Fruit fly (Drosophila melanogaster) whole organism, adult: Measurements from ENCODE around the gene Gr61a.

Source experiments
- CG11617 ChIP-seq: fragments of 200-800 bp; sonication (Bioruptor generic); optimal IDR thresholded peaks from 2 replicates; lab custom pipeline; 2017; ENCODE audit warnings: mild to moderate bottlenecking, missing biosample characterization, missing genetic modification reagents, missing genetic modification characterization
- CG12768 ChIP-seq: fragments of 200-800 bp; sonication (Bioruptor generic); optimal IDR thresholded peaks from 2 replicates; lab custom pipeline; 2017; ENCODE audit warnings: missing biosample characterization, missing genetic modification characterization, mild to moderate bottlenecking, moderate library complexity, missing genetic modification reagents
- CG14711 ChIP-seq: fragments of 200-800 bp; sonication (Bioruptor generic); optimal IDR thresholded peaks from 2 replicates; lab custom pipeline; 2018; ENCODE audit warnings: missing biosample characterization, mild to moderate bottlenecking, missing genetic modification characterization, moderate library complexity
- CG1620 ChIP-seq: fragments of 200-800 bp; sonication (Bioruptor generic); optimal IDR thresholded peaks from 2 replicates; lab custom pipeline; 2016; ENCODE audit warnings: missing biosample characterization, missing genetic modification characterization
- CG33017 ChIP-seq: fragments of 200-800 bp; sonication (Bioruptor generic); optimal IDR thresholded peaks from 2 replicates; lab custom pipeline; 2018; ENCODE audit warnings: missing biosample characterization, mild to moderate bottlenecking, missing genetic modification characterization, moderate library complexity
- CG5204 ChIP-seq: fragments of 200-800 bp; sonication (Bioruptor generic); optimal IDR thresholded peaks from 2 replicates; lab custom pipeline; 2016; ENCODE audit warnings: missing biosample characterization, missing genetic modification characterization
- CG7045 ChIP-seq: fragments of 200-800 bp; sonication (Bioruptor generic); optimal IDR thresholded peaks from 2 replicates; lab custom pipeline; 2017; ENCODE audit warnings: missing biosample characterization, mild to moderate bottlenecking, missing genetic modification characterization
- Clk ChIP-seq: fragments of 200-800 bp; sonication (Bioruptor generic); optimal IDR thresholded peaks from 2 replicates; lab custom pipeline; 2017; ENCODE audit warnings: missing biosample characterization, missing genetic modification characterization
- Crg-1 ChIP-seq: fragments of 200-800 bp; sonication (Bioruptor generic); optimal IDR thresholded peaks from 2 replicates; lab custom pipeline; 2016; ENCODE audit warnings: missing biosample characterization, missing genetic modification characterization
- Hr96 ChIP-seq: fragments of 200-800 bp; sonication (Bioruptor generic); optimal IDR thresholded peaks from 2 replicates; lab custom pipeline; 2016; ENCODE audit warnings: missing biosample characterization, missing genetic modification characterization
- Mnt ChIP-seq: fragments of 200-800 bp; sonication (Bioruptor generic); optimal IDR thresholded peaks from 2 replicates; lab custom pipeline; 2016; ENCODE audit warnings: missing biosample characterization, mild to moderate bottlenecking, missing genetic modification characterization
- bab1 ChIP-seq: fragments of 200-800 bp; sonication (Bioruptor generic); optimal IDR thresholded peaks from 3 replicates; lab custom pipeline; 2019; ENCODE audit warnings: missing biosample characterization, mild to moderate bottlenecking, missing genetic modification characterization, moderate library complexity
- cic ChIP-seq: fragments of 200-800 bp; sonication (Bioruptor generic); optimal IDR thresholded peaks from 2 replicates; lab custom pipeline; 2017; ENCODE audit warnings: missing biosample characterization, mild to moderate bottlenecking, missing genetic modification characterization, moderate library complexity
- cnc ChIP-seq, 2 experiments: fragments of >200 bp; optimal IDR thresholded peaks; 2 replicates each; lab custom pipeline; 2017
- kay ChIP-seq: fragments of 200-800 bp; sonication (Bioruptor generic); peaks from one replicate; lab custom pipeline; 2016; ENCODE audit warnings: missing biosample characterization, missing genetic modification characterization, borderline replicate concordance
- ovo ChIP-seq: fragments of 200-800 bp; sonication (Bioruptor generic); optimal IDR thresholded peaks from 2 replicates; lab custom pipeline; 2016; ENCODE audit warnings: missing biosample characterization, missing genetic modification characterization
- pad ChIP-seq: fragments of 200-800 bp; sonication (Bioruptor generic); optimal IDR thresholded peaks from 3 replicates; lab custom pipeline; 2017; ENCODE audit warnings: missing biosample characterization, missing genetic modification characterization, mild to moderate bottlenecking, moderate library complexity, missing genetic modification reagents
- tj ChIP-seq: fragments of 200-800 bp; sonication (Bioruptor generic); optimal IDR thresholded peaks from 3 replicates; lab custom pipeline; 2017; ENCODE audit warnings: missing biosample characterization, mild to moderate bottlenecking, missing genetic modification characterization, moderate library complexity
- toe ChIP-seq: fragments of 200-800 bp; sonication (Bioruptor generic); optimal IDR thresholded peaks from 2 replicates; lab custom pipeline; 2016; ENCODE audit warnings: missing biosample characterization, missing genetic modification characterization

The Gr61a gene

DNA sequence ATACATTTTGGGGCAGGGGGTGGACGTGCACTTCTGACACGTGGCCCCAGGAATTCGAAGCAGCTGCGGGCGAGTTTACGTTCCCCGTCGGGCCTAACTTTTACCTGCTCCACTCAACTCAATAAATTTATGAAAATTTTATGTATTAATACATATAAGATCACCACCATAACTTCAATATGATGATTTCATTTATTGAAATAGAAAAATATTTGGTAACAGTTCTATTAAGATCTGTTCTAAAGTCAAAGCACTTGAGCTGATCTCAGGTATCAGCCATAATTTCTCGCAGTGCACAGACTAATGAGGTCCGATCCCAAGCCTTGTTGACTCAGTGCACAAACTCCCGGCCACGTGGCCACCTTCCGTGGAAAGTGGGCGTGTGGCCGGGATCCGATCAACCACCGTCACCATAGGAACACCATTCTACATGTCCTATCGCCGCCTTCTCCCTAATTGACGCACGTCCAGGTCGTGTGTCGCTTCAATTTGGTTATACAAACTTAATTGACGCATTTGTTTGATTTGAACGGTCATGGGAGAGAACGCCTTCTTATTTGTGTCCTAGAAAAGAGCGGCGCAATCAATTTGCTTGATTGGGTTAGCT is 31.1 kb upstream of the Gr61a start:
- no peak for TF ChIP-seq Mnt (GFP tag; lab: Kevin White, UChicago)
- TF ChIP-seq CG1620 (GFP tag; lab: Kevin White, UChicago) = no peak

DNA sequence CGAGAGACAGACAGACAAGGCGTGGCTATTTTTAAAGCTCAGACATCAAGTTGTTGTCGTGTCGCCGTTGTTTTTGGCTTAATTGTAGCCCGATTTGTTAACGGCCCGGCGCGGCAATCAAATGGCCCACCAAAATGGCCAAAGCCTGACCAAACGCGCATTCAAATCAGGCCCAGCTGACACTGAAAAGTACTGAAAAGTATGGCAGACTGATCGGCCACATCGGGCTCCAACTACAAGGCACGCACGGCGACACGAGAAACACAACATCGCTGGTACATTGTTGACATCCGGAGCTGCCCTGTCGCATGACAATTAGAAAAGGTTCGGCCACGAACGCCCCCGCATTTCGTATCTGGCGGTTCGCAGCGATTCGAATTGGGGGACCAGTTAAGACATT is 29.4 kb upstream of the Gr61a start:
- TF ChIP-seq ovo (GFP tag; lab: Kevin White, UChicago) (no peak), Crg-1 (GFP tag; lab: Kevin White, UChicago) (no peak), Hr96 (GFP tag; lab: Kevin White, UChicago) (no peak), Clk (GFP tag; lab: Kevin White, UChicago) (no peak)

- TF ChIP-seq Crg-1 (GFP tag; lab: Kevin White, UChicago) (no peak), CG5204 (GFP tag; lab: Kevin White, UChicago) (no peak), pad (GFP tag; lab: Kevin White, UChicago) (no peak)
Measured at dm6 chr3L:813229-813837, 27.9 kb upstream of the Gr61a start.

dm6 chr3L:813911-814310 is 27.3 kb upstream of the Gr61a start:
- TF ChIP-seq CG14711 (tag; lab: Kevin White, UChicago) (no peak), Clk (GFP tag; lab: Kevin White, UChicago) (no peak), CG5204 (GFP tag; lab: Kevin White, UChicago) (no peak), bab1 (no peak), pad (GFP tag; lab: Kevin White, UChicago) (no peak), CG12768 (no peak), CG33017 (tag; lab: Kevin White, UChicago) (no peak), CG11617 (no peak), toe (GFP tag; lab: Kevin White, UChicago) (no peak), CG1620 (GFP tag; lab: Kevin White, UChicago) (no peak), cnc (optimal IDR thresholded peaks at IDR 0.05; lab: Kevin White, UChicago) (no peak), kay (GFP tag; lab: Kevin White, UChicago) (no peak)

DNA sequence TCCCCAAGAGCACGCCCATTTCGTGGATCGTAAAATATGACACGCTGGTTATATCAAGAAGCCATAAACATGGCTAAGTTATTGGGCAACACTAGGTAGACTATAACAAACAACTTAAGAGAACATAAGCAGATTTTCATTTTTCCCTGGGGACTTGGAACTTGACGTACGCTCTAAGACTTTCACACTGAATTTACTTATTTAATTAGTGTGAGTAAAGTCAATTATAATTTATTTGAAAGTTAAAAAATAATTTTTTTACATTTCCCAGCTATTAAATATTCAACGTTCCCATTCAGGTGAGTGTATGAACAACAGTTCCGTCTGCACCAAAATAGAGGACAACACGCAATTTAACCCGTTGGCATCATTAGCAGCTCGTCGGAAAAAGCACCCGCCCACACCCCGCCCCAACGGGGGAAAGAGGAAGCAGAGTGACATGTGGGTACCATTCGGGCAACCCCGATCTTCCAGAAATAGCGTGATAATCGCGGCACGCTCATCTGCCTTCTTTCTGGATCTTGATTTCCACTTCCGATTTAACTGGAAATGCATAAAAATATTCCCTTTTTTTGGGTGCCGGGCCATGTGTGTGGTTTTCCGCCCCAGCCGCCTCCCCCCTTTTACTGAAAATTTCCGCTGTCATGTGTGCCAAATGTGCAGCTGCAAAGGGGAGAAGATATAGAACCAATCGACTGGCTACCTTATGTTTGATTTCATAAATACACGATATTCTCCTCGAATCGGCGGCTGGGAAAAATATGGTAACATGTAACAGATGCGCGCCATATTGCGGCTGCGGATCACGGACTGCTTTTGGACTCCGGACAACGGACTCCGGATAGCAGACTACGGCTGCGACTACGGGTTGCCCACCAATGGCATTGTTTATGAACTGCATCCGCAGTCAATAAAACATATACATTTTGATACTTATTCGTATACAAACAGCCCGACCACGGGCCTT is 25.7 kb upstream of the Gr61a start:
- TF ChIP-seq Hr96 (GFP tag; lab: Kevin White, UChicago) (no peak), cic (GFP tag; lab: Kevin White, UChicago) (no peak), CG11617 (no peak), cnc (optimal IDR thresholded peaks at IDR 0.05; lab: Kevin White, UChicago) (no peak), tj (GFP tag; lab: Kevin White, UChicago) (no peak), toe (GFP tag; lab: Kevin White, UChicago) (no peak), bab1 (no peak), CG5204 (GFP tag; lab: Kevin White, UChicago) (no peak), Crg-1 (GFP tag; lab: Kevin White, UChicago) (no peak), kay (GFP tag; lab: Kevin White, UChicago) (no peak), CG7045 (GFP tag; lab: Kevin White, UChicago) (no peak), ovo (GFP tag; lab: Kevin White, UChicago) (no peak), CG1620 (GFP tag; lab: Kevin White, UChicago) (no peak), CG12768 (no peak)

DNA sequence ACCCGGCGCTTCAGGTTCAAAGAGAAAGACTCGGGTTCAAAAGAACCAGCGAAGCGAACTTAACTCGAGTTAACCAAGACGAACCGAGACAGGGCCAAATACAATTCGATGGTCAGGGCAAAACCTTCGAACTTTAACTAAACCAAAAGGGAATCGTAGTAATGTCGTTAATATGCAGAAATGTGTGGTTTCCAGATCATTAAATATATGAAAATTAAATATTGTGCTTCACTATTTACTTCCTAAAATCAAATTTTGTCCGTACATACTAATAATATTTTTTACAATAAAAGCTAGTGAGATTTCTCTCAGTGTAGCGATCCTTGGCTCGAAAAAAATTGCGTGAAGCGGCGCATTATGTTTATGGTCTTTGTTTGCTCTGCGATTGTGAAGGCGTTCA is 23.5 kb upstream of the Gr61a start:
- TF ChIP-seq cnc (optimal IDR thresholded peaks at IDR 0.05; lab: Kevin White, UChicago) (no peak), CG14711 (tag; lab: Kevin White, UChicago) (no peak), bab1 (no peak), pad (GFP tag; lab: Kevin White, UChicago) (no peak), toe (GFP tag; lab: Kevin White, UChicago) (no peak)

DNA sequence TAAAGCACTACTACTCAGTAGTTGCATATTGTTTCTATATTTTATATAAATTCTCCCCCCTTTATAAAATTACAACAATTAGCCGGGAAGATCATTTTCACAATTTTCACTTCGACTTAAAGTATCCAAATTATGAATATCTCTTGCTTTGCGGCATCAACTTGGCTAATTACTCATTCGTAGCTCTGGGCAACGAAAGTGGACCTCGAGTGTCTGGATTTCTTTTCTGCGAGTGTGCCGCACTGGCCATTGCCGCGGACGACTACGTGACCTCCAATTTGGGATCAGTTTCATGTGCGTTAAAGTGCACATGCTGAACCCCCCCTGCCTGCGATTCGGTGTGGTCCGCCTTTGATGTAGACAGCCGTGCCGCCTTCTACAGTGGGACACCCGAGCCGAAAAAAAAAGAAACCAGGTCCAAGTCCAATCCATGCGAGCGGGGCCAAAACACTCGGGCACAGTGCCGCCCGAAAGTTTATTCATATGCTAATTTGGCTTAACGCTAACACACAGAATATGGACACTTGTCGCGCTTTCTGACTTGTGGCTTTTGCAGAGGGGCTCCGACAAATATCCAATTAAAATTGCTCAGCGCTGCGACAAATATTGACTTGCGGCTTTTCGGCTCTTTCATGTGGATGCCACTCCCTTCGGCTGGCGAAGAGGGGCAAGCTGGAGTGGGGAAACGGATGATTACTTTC is 22.7 kb upstream of the Gr61a start:
- TF ChIP-seq bab1 (no peak), CG11617 (no peak), Mnt (GFP tag; lab: Kevin White, UChicago) (no peak), CG14711 (tag; lab: Kevin White, UChicago) (no peak), toe (GFP tag; lab: Kevin White, UChicago) (no peak), kay (GFP tag; lab: Kevin White, UChicago) (no peak), cic (GFP tag; lab: Kevin White, UChicago) (no peak), tj (GFP tag; lab: Kevin White, UChicago) (no peak), Clk (GFP tag; lab: Kevin White, UChicago) (no peak), Crg-1 (GFP tag; lab: Kevin White, UChicago) (no peak), Hr96 (GFP tag; lab: Kevin White, UChicago) (no peak), CG5204 (GFP tag; lab: Kevin White, UChicago) (no peak), CG12768 (no peak)
